Fruit fly (Drosophila melanogaster) Kc167 (cell line): ENCODE data around the gene CG33689.

ENCODE experiments used
- Myc ChIP-seq: fragments of >200 bp; optimal IDR thresholded peaks from 2 replicates; lab custom pipeline; 2017; ENCODE audit warnings: missing external identifiers
- Sin3A ChIP-seq: fragments of >200 bp; optimal IDR thresholded peaks from 2 replicates; lab custom pipeline; 2018; ENCODE audit warnings: missing external identifiers
- h ChIP-seq: fragments of >200 bp; optimal IDR thresholded peaks from 3 replicates; lab custom pipeline; 2018; ENCODE audit warnings: missing external identifiers
- insv ChIP-seq: fragments of >200 bp; optimal IDR thresholded peaks from 3 replicates; lab custom pipeline; 2018; ENCODE audit warnings: missing external identifiers
- psq ChIP-seq: fragments of >200 bp; optimal IDR thresholded peaks from 2 replicates; lab custom pipeline; 2017; ENCODE audit warnings: missing external identifiers

dm6 chr3L:16160073-16160398 is 40.0 kb upstream of the CG33689 start:
- TF ChIP-seq insv (lab: Kevin White, UChicago) (no peak), h (lab: Kevin White, UChicago) (no peak), Sin3A (lab: Kevin White, UChicago) (no peak), psq (lab: Kevin White, UChicago) (no peak), Myc (lab: Kevin White, UChicago) (no peak)
